Fruit fly (Drosophila melanogaster) whole organism, adult: ENCODE results near the gene Rcd4.
A peak's percentile ranks its signal among the peaks of the same experiment; 100 is the strongest.

Experiments
- CG11617 ChIP-seq: fragments of 200-800 bp; sonication (Bioruptor generic); optimal IDR thresholded peaks from 2 replicates; lab custom pipeline; 2017; ENCODE audit warnings: mild to moderate bottlenecking, missing biosample characterization, missing genetic modification reagents, missing genetic modification characterization
- CG12768 ChIP-seq: fragments of 200-800 bp; sonication (Bioruptor generic); optimal IDR thresholded peaks from 2 replicates; lab custom pipeline; 2017; ENCODE audit warnings: missing biosample characterization, missing genetic modification characterization, mild to moderate bottlenecking, moderate library complexity, missing genetic modification reagents
- CG14711 ChIP-seq: fragments of 200-800 bp; sonication (Bioruptor generic); optimal IDR thresholded peaks from 2 replicates; lab custom pipeline; 2018; ENCODE audit warnings: missing biosample characterization, mild to moderate bottlenecking, missing genetic modification characterization, moderate library complexity
- CG1620 ChIP-seq: fragments of 200-800 bp; sonication (Bioruptor generic); optimal IDR thresholded peaks from 2 replicates; lab custom pipeline; 2016; ENCODE audit warnings: missing biosample characterization, missing genetic modification characterization
- CG33017 ChIP-seq: fragments of 200-800 bp; sonication (Bioruptor generic); optimal IDR thresholded peaks from 2 replicates; lab custom pipeline; 2018; ENCODE audit warnings: missing biosample characterization, mild to moderate bottlenecking, missing genetic modification characterization, moderate library complexity
- CG5204 ChIP-seq: fragments of 200-800 bp; sonication (Bioruptor generic); optimal IDR thresholded peaks from 2 replicates; lab custom pipeline; 2016; ENCODE audit warnings: missing biosample characterization, missing genetic modification characterization
- CG7045 ChIP-seq: fragments of 200-800 bp; sonication (Bioruptor generic); optimal IDR thresholded peaks from 2 replicates; lab custom pipeline; 2017; ENCODE audit warnings: missing biosample characterization, mild to moderate bottlenecking, missing genetic modification characterization
- CG7101 ChIP-seq: fragments of 200-800 bp; sonication (Bioruptor generic); optimal IDR thresholded peaks from 2 replicates; lab custom pipeline; 2018; ENCODE audit warnings: missing biosample characterization, mild to moderate bottlenecking, missing genetic modification characterization, moderate library complexity
- Clk ChIP-seq: fragments of 200-800 bp; sonication (Bioruptor generic); optimal IDR thresholded peaks from 2 replicates; lab custom pipeline; 2017; ENCODE audit warnings: missing biosample characterization, missing genetic modification characterization
- Crg-1 ChIP-seq: fragments of 200-800 bp; sonication (Bioruptor generic); optimal IDR thresholded peaks from 2 replicates; lab custom pipeline; 2016; ENCODE audit warnings: missing biosample characterization, missing genetic modification characterization
- Hr96 ChIP-seq: fragments of 200-800 bp; sonication (Bioruptor generic); optimal IDR thresholded peaks from 2 replicates; lab custom pipeline; 2016; ENCODE audit warnings: missing biosample characterization, missing genetic modification characterization
- Mnt ChIP-seq: fragments of 200-800 bp; sonication (Bioruptor generic); optimal IDR thresholded peaks from 2 replicates; lab custom pipeline; 2016; ENCODE audit warnings: missing biosample characterization, mild to moderate bottlenecking, missing genetic modification characterization
- bab1 ChIP-seq: fragments of 200-800 bp; sonication (Bioruptor generic); optimal IDR thresholded peaks from 3 replicates; lab custom pipeline; 2019; ENCODE audit warnings: missing biosample characterization, mild to moderate bottlenecking, missing genetic modification characterization, moderate library complexity
- cic ChIP-seq: fragments of 200-800 bp; sonication (Bioruptor generic); optimal IDR thresholded peaks from 2 replicates; lab custom pipeline; 2017; ENCODE audit warnings: missing biosample characterization, mild to moderate bottlenecking, missing genetic modification characterization, moderate library complexity
- cnc ChIP-seq, 2 experiments: fragments of >200 bp; optimal IDR thresholded peaks; 2 replicates each; lab custom pipeline; 2017
- kay ChIP-seq: fragments of 200-800 bp; sonication (Bioruptor generic); peaks from one replicate; lab custom pipeline; 2016; ENCODE audit warnings: missing biosample characterization, missing genetic modification characterization, borderline replicate concordance
- ovo ChIP-seq: fragments of 200-800 bp; sonication (Bioruptor generic); optimal IDR thresholded peaks from 2 replicates; lab custom pipeline; 2016; ENCODE audit warnings: missing biosample characterization, missing genetic modification characterization
- pad ChIP-seq: fragments of 200-800 bp; sonication (Bioruptor generic); optimal IDR thresholded peaks from 3 replicates; lab custom pipeline; 2017; ENCODE audit warnings: missing biosample characterization, missing genetic modification characterization, mild to moderate bottlenecking, moderate library complexity, missing genetic modification reagents
- tj ChIP-seq: fragments of 200-800 bp; sonication (Bioruptor generic); optimal IDR thresholded peaks from 3 replicates; lab custom pipeline; 2017; ENCODE audit warnings: missing biosample characterization, mild to moderate bottlenecking, missing genetic modification characterization, moderate library complexity
- toe ChIP-seq: fragments of 200-800 bp; sonication (Bioruptor generic); optimal IDR thresholded peaks from 2 replicates; lab custom pipeline; 2016; ENCODE audit warnings: missing biosample characterization, missing genetic modification characterization

Rcd4 gene

DNA sequence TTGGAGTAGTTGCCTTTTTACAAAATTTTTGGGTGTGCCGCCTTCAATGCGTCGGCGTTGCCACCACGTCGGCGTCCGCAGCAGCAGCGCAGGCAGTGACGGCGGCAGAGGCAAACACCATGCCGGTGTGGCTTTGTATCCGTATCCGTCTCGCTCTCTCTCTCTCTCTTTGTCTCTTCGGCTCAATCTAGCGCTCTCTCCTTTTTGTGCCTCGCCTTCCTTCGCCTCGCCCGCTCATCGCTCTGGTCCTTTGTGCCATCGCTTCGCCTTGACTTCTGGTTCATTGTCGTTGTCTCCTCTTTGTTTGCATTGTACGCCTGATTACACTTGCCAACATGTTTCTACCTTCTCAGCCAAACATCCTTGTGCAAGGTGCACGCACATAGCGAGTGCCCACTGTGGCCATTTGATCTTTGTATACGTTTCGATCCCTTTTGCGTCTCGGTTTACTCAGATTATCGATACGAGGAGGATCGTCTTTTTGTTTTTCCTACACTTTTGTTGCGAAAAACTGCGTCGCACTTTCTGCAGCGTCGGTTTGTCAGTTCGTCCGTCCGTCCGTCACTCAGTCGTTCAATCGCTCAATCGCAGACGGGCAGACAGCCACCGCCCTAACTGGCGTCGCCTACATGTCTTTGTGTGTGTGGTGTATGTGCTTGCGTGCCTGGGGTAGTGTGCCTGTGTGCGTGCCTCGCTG, 33.8 kb downstream of the Rcd4 start:
- peak; percentile 5 for TF ChIP-seq CG7045 (GFP tag; lab: Kevin White, UChicago)
- TF ChIP-seq CG12768 (GFP tag; lab: Kevin White, UChicago), result no peak
- peak; percentile 19 for TF ChIP-seq cic (GFP tag; lab: Kevin White, UChicago)
- peak; percentile 10 for TF ChIP-seq tj
- no peak for TF ChIP-seq Crg-1 (GFP tag; lab: Kevin White, UChicago)
- peak; percentile 8 for TF ChIP-seq bab1 (GFP tag; lab: Kevin White, UChicago)
- TF ChIP-seq Hr96 (GFP tag; lab: Kevin White, UChicago), result peak; percentile 33
- TF ChIP-seq CG33017 (tag; lab: Kevin White, UChicago), result peak; percentile 1

DNA sequence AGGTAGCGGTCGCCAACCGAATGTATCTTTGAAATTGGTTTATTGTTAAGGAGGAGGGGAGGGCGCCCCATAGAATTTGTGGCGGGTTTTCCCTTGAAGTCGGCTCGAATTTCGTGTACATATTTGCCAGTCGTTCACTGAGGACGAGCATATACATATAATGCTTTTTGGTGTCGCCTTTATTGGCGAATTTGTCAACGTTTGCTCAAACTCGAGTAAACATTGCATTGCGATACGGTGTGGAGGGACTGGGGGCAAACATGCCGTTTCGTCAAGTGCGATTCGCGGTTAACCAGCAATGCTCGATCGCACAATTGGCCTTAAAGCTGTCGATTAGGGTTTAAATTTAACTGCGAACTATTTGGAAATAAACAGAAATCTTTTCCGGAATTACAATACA, 34.9 kb downstream of the Rcd4 start:
- TF ChIP-seq cnc (optimal IDR thresholded peaks at IDR 0.05; lab: Kevin White, UChicago) (no peak), CG33017 (tag; lab: Kevin White, UChicago) (no peak), CG14711 (tag; lab: Kevin White, UChicago) (no peak), CG7045 (GFP tag; lab: Kevin White, UChicago) (no peak), cic (GFP tag; lab: Kevin White, UChicago) (no peak), tj (peak; percentile 91), CG7101 (no peak), ovo (GFP tag; lab: Kevin White, UChicago) (no peak)

DNA sequence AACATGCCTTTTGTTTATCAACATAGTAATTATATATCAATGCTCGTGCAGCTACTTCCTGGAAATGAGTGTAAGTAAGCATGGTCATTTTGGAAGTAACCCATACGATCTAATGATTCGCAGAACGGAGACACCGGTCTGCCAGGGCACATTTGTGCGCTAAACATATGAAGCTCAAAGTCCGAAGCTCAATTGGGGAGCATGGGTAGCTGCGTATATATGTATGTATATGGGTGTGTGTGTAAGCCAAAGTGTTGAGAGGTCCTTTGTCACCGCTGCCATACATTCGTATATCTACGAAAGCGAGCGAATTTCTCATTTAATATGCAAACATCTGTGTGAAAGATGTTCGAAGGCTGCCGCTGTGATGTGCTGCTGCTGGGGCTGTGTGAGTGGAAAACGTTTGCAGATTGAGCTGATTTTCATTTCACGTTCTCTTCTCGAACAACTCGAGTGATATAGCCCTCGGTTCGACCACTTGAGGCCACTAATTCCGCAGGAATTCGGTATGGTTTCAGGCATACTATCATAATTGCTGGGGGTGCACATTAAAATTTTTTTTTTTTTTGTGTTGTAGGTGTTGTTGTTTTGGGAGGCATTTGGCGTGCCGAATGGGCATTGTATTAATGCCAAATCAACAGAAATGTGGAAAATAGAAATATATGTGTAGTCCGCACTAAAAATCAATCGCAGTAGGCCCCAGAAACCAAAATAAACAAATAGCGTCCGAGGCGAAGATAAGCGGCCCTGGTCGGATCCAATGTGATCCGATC, 35.6 kb downstream of the Rcd4 start:
- TF ChIP-seq tj (peak; percentile 68), bab1 (GFP tag; lab: Kevin White, UChicago) (no peak), CG12768 (GFP tag; lab: Kevin White, UChicago) (no peak), CG33017 (tag; lab: Kevin White, UChicago) (no peak)

DNA sequence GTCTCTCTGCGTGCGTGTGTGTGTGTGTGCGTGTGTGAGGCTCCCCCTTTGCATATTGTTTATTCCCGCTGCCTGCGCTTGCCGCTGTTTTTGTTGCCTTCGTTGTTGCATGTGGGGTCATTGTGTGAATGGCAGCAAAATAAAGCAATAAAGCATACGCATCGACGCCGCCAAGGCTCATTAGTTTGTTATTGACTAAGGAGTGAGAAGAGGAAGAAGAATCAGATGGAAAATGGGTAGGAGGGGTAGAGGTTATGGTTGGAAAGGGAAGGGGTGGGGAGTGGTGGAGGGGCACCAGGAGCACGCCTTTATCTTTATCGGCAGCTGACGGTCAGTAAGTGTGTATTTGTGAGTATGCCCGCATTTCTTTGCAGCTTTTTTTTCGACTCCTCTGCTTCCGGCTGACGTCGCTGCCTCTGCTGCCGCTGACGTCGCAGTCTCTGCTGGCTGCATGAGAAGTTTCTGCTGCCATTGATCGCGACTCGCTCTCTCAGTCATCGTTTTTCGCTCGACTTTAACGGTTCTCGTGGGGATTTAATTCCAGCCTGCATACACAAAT, 36.8 kb downstream of the Rcd4 start:
- TF ChIP-seq CG5204 (no peak), pad (peak; percentile 70)

DNA sequence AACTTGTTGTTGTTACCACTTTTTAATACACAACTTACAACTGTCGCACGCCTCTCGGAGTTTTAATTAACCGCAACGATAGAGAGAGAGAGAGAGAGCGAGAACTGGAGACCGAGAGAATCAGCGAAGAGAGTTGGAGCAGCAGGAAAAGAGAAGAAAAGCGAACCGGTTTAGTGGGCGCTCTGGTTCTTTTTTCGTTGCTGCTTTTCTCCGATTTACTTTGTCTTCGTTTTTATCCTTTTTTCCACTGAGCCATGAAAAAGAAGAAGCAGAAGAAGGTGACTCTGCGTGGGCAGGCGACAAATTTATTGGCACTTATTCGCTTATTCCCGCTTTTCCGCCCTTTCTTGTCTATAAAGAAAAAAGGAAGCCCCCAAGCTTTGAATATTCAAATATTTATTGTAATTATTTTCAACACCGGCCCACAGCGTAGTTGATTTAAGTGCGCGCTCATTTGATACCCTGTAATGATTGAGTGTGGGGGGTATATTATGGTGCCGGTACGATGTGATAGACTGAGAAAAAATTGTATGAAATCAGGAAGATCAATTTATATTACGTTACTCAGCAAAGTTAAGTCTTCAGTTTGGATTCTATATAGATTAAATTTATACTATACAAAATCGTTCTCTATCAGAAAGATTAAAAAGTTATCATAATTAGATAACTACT, 37.7 kb downstream of the Rcd4 start:
- TF ChIP-seq ovo (GFP tag; lab: Kevin White, UChicago) (no peak), cic (GFP tag; lab: Kevin White, UChicago) (no peak), CG14711 (tag; lab: Kevin White, UChicago) (no peak), CG7045 (GFP tag; lab: Kevin White, UChicago) (no peak), tj (no peak), Clk (GFP tag; lab: Kevin White, UChicago) (no peak), CG7101 (no peak), Crg-1 (GFP tag; lab: Kevin White, UChicago) (no peak), CG1620 (no peak), CG12768 (GFP tag; lab: Kevin White, UChicago) (no peak), CG11617 (GFP tag; lab: Kevin White, UChicago) (no peak), kay (GFP tag; lab: Kevin White, UChicago) (no peak), pad (no peak), CG5204 (no peak), Hr96 (GFP tag; lab: Kevin White, UChicago) (no peak), CG33017 (tag; lab: Kevin White, UChicago) (no peak), Mnt (GFP tag; lab: Kevin White, UChicago) (no peak), bab1 (GFP tag; lab: Kevin White, UChicago) (no peak), cnc (optimal IDR thresholded peaks at IDR 0.05; lab: Kevin White, UChicago) (no peak), toe (GFP tag; lab: Kevin White, UChicago) (no peak)

DNA sequence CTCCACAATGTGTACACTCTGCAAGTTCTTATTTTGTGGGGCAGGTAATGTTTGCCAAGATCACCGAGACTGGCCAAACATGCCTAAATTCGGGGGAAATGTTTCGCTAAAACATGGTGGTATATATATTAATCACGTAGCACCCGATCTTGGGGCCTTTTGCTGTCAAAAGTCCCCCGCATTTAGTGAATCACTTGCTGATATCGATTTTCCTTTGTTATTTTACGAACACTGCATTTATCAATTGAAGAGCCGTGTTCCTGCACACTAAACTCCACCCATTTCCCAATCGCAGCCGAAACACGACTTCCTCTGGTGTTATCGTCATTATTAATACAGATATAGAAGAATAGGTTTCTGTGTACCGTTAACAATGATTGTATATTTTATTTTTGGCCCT, 39.1 kb downstream of the Rcd4 start:
- TF ChIP-seq cnc (optimal IDR thresholded peaks at IDR 0.05; lab: Kevin White, UChicago), result no peak

DNA sequence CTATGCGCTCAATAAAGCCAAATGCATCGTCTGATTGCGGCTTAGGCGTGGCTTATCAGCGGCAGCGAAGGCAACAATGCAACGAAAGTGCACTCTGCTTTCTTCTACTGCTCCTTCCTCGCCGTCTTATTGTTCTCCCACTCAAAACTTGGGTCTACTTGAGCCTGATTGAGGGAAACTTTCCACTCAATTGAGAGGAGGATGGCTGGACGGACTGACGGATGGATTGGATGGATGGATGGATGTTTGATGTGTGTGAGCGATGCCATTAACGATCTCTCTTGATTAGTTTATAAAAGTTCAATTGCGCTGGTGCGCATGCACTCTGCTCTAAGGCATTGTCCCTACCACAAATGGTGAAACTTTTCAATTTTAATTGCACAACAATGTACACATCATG, 40.4 kb downstream of the Rcd4 start:
- TF ChIP-seq CG7045 (GFP tag; lab: Kevin White, UChicago) (no peak), CG7101 (no peak), Hr96 (GFP tag; lab: Kevin White, UChicago) (no peak), CG12768 (GFP tag; lab: Kevin White, UChicago) (no peak), CG14711 (tag; lab: Kevin White, UChicago) (no peak), CG33017 (tag; lab: Kevin White, UChicago) (no peak), bab1 (GFP tag; lab: Kevin White, UChicago) (no peak)
